Fruit fly (Drosophila melanogaster) whole organism, embryonic: ENCODE measurements around the gene TwdlW.

Experiments
- Aef1 ChIP-seq: fragments of 200-800 bp; sonication (Bioruptor generic); IDR thresholded peaks from 3 replicates; pipeline ENCODE4 v1.3.6; 2022; ENCODE audit warnings: missing biosample characterization, missing genetic modification characterization
- B-H1 ChIP-seq: fragments of 200-800 bp; sonication (Bioruptor generic); IDR thresholded peaks from 3 replicates; pipeline ENCODE4 v1.3.6; 2022; ENCODE audit warnings: missing biosample characterization, missing genetic modification characterization
- CG11085 ChIP-seq: fragments of 200-800 bp; sonication (Bioruptor generic); IDR thresholded peaks from 2 replicates; pipeline ENCODE4 v1.3.6; 2022; ENCODE audit warnings: missing biosample characterization, missing genetic modification characterization
- CG11456 ChIP-seq: fragments of 200-800 bp; sonication (Bioruptor generic); IDR thresholded peaks from 3 replicates; pipeline ENCODE4 v1.3.6; 2022; ENCODE audit warnings: missing biosample characterization, missing genetic modification characterization
- CG11723 ChIP-seq: fragments of 200-800 bp; sonication (Bioruptor generic); optimal IDR thresholded peaks from 2 replicates; lab custom pipeline; 2017; ENCODE audit warnings: missing biosample characterization, mild to moderate bottlenecking, missing genetic modification characterization
- CG12299 ChIP-seq: fragments of 200-800 bp; sonication (Bioruptor generic); optimal IDR thresholded peaks from 2 replicates; lab custom pipeline; 2018; ENCODE audit warnings: missing biosample characterization, mild to moderate bottlenecking, missing genetic modification characterization
- CG12769 ChIP-seq: fragments of 200-800 bp; sonication (Bioruptor generic); optimal IDR thresholded peaks from 2 replicates; lab custom pipeline; 2019; ENCODE audit warnings: missing biosample characterization, mild to moderate bottlenecking, missing genetic modification characterization, moderate library complexity
- CG13775 ChIP-seq: fragments of 200-800 bp; sonication (Bioruptor generic); optimal IDR thresholded peaks from 3 replicates; lab custom pipeline; 2017; ENCODE audit warnings: missing biosample characterization, mild to moderate bottlenecking, missing genetic modification characterization
- CG16863 ChIP-seq: fragments of 200-800 bp; sonication (Bioruptor generic); optimal IDR thresholded peaks from 3 replicates; lab custom pipeline; 2016; ENCODE audit warnings: missing biosample characterization, missing genetic modification characterization
- CG17361 ChIP-seq: fragments of 200-800 bp; sonication (Bioruptor generic); IDR thresholded peaks from 3 replicates; pipeline ENCODE4 v1.3.6; 2022; ENCODE audit warnings: missing biosample characterization, missing genetic modification characterization
- CG2678 ChIP-seq: fragments of 200-800 bp; sonication (Bioruptor generic); optimal IDR thresholded peaks from 3 replicates; lab custom pipeline; 2019; ENCODE audit warnings: missing biosample characterization, mild to moderate bottlenecking, missing genetic modification characterization, moderate library complexity
- CG4820 ChIP-seq: fragments of 200-800 bp; sonication (Bioruptor generic); optimal IDR thresholded peaks from 3 replicates; lab custom pipeline; 2016; ENCODE audit warnings: missing biosample characterization, missing genetic modification characterization
- CG6654 ChIP-seq: fragments of 200-800 bp; sonication (Bioruptor generic); optimal IDR thresholded peaks from 2 replicates; lab custom pipeline; 2017; ENCODE audit warnings: missing biosample characterization, mild to moderate bottlenecking, missing genetic modification characterization
- CG6813 ChIP-seq: fragments of 200-800 bp; sonication (Bioruptor generic); optimal IDR thresholded peaks from 2 replicates; lab custom pipeline; 2017; ENCODE audit warnings: missing biosample characterization, missing genetic modification characterization, mild to moderate bottlenecking, moderate library complexity, missing genetic modification reagents
- CG7839 ChIP-seq: fragments of 200-800 bp; sonication (Bioruptor generic); optimal IDR thresholded peaks from 3 replicates; lab custom pipeline; 2018; ENCODE audit warnings: missing biosample characterization, mild to moderate bottlenecking, missing genetic modification characterization, moderate library complexity
- CG7963 ChIP-seq: fragments of 200-800 bp; sonication (Bioruptor generic); IDR thresholded peaks from 3 replicates; pipeline ENCODE4 v1.3.6; 2022; ENCODE audit warnings: missing biosample characterization, missing genetic modification characterization; ENCODE audit not compliant: partially characterized antibody
- Dip3 ChIP-seq: fragments of 200-800 bp; sonication (Bioruptor generic); optimal IDR thresholded peaks from 3 replicates; lab custom pipeline; 2016; ENCODE audit warnings: missing biosample characterization, missing genetic modification characterization
- ERR ChIP-seq: fragments of 200-800 bp; sonication (Bioruptor generic); optimal IDR thresholded peaks from 2 replicates; lab custom pipeline; 2016; ENCODE audit warnings: missing biosample characterization, missing genetic modification characterization
- HLHmδ ChIP-seq: fragments of 200-800 bp; sonication (Bioruptor generic); optimal IDR thresholded peaks from 2 replicates; lab custom pipeline; 2018; ENCODE audit warnings: missing biosample characterization, mild to moderate bottlenecking, missing genetic modification characterization, moderate library complexity
- Hr51 ChIP-seq, 2 experiments: fragments of 200-800 bp; sonication (Bioruptor generic); optimal IDR thresholded peaks; 2 replicates in 1 of 2; 3 replicates in 1 of 2; lab custom pipeline; 2016 to 2018; ENCODE audit warnings: missing biosample characterization in 2 of 2, missing genetic modification characterization in 2 of 2, mild to moderate bottlenecking in 1 of 2, moderate library complexity in 1 of 2
- NC2α ChIP-seq: fragments of 200-800 bp; sonication (Bioruptor generic); optimal IDR thresholded peaks from 2 replicates; lab custom pipeline; 2016; ENCODE audit warnings: missing biosample characterization, missing genetic modification characterization
- NFAT ChIP-seq: fragments of 200-800 bp; sonication (Bioruptor generic); IDR thresholded peaks from 2 replicates; pipeline ENCODE4 v1.3.6; 2022; ENCODE audit warnings: missing biosample characterization, missing genetic modification characterization
- Opbp ChIP-seq: fragments of 200-800 bp; sonication (Bioruptor generic); IDR thresholded peaks from 3 replicates; pipeline ENCODE4 v1.3.6; 2022; ENCODE audit warnings: missing biosample characterization, missing genetic modification characterization; ENCODE audit not compliant: partially characterized antibody
- Ravus ChIP-seq: fragments of 200-800 bp; sonication (Bioruptor generic); IDR thresholded peaks from 2 replicates; pipeline ENCODE4 v1.3.6; 2022; ENCODE audit warnings: missing biosample characterization, missing genetic modification characterization
- Rx ChIP-seq: fragments of 200-800 bp; sonication (Bioruptor generic); IDR thresholded peaks from 2 replicates; pipeline ENCODE4 v1.3.6; 2022; ENCODE audit warnings: missing biosample characterization, missing genetic modification characterization
- Sox102F ChIP-seq: fragments of 200-800 bp; sonication (Bioruptor generic); optimal IDR thresholded peaks from 2 replicates; lab custom pipeline; 2018; ENCODE audit warnings: missing biosample characterization, mild to moderate bottlenecking, missing genetic modification characterization, moderate library complexity
- bowl ChIP-seq: fragments of 200-800 bp; sonication (Bioruptor generic); IDR thresholded peaks from 2 replicates; pipeline ENCODE4 v1.3.6; 2022; ENCODE audit warnings: missing biosample characterization, missing genetic modification characterization
- chif ChIP-seq, 2 experiments: fragments of 200-800 bp; sonication (Bioruptor generic); optimal IDR thresholded peaks; 3 replicates each; lab custom pipeline; 2016; ENCODE audit warnings: missing biosample characterization in 2 of 2, missing genetic modification characterization in 2 of 2
- chinmo ChIP-seq: fragments of 200-800 bp; sonication (Bioruptor generic); IDR thresholded peaks from 4 replicates; pipeline ENCODE4 v1.3.6; 2022; ENCODE audit warnings: missing biosample characterization, missing genetic modification characterization; ENCODE audit not compliant: partially characterized antibody
- ci ChIP-seq: fragments of 200-800 bp; sonication (Bioruptor generic); IDR thresholded peaks from 3 replicates; pipeline ENCODE4 v1.3.6; 2022; ENCODE audit warnings: missing biosample characterization, missing genetic modification characterization
- dmrt99B ChIP-seq: fragments of 200-800 bp; sonication (Bioruptor generic); optimal IDR thresholded peaks from 2 replicates; lab custom pipeline; 2018; ENCODE audit warnings: missing biosample characterization, mild to moderate bottlenecking, missing genetic modification characterization, moderate library complexity
- dysf ChIP-seq: fragments of 200-800 bp; sonication (Bioruptor generic); IDR thresholded peaks from 3 replicates; pipeline ENCODE4 v1.3.6; 2022; ENCODE audit warnings: missing biosample characterization, missing genetic modification characterization
- ewg ChIP-seq: fragments of 200-800 bp; sonication (Bioruptor generic); optimal IDR thresholded peaks from 3 replicates; lab custom pipeline; 2017; ENCODE audit warnings: mild to moderate bottlenecking, missing biosample characterization, missing genetic modification reagents, missing genetic modification characterization
- fd102C ChIP-seq: fragments of 200-800 bp; sonication (Bioruptor generic); optimal IDR thresholded peaks from 2 replicates; lab custom pipeline; 2018; ENCODE audit warnings: missing biosample characterization, mild to moderate bottlenecking, missing genetic modification characterization, moderate library complexity
- fd64A ChIP-seq: fragments of 200-800 bp; sonication (Bioruptor generic); optimal IDR thresholded peaks from 3 replicates; lab custom pipeline; 2018; ENCODE audit warnings: missing biosample characterization, mild to moderate bottlenecking, missing genetic modification characterization
- gfzf ChIP-seq: fragments of 200-800 bp; sonication (Bioruptor generic); optimal IDR thresholded peaks from 2 replicates; lab custom pipeline; 2016; ENCODE audit warnings: missing biosample characterization, mild to moderate bottlenecking, missing genetic modification characterization, moderate library complexity
- gsb-n ChIP-seq: fragments of 200-800 bp; sonication (Bioruptor generic); optimal IDR thresholded peaks from 3 replicates; lab custom pipeline; 2018; ENCODE audit warnings: missing biosample characterization, mild to moderate bottlenecking, missing genetic modification characterization
- inv ChIP-seq: fragments of 200-800 bp; sonication (Bioruptor generic); IDR thresholded peaks from 2 replicates; pipeline ENCODE4 v1.3.6; 2022; ENCODE audit warnings: missing biosample characterization, missing genetic modification characterization; ENCODE audit not compliant: partially characterized antibody
- maf-S ChIP-seq: fragments of 200-800 bp; sonication (Bioruptor generic); optimal IDR thresholded peaks from 2 replicates; lab custom pipeline; 2016; ENCODE audit warnings: missing biosample characterization, missing genetic modification characterization
- mam ChIP-seq: fragments of 200-800 bp; sonication (Bioruptor generic); optimal IDR thresholded peaks from 3 replicates; lab custom pipeline; 2016; ENCODE audit warnings: missing biosample characterization, missing genetic modification characterization
- nmo ChIP-seq: fragments of 200-800 bp; sonication (Bioruptor generic); optimal IDR thresholded peaks from 2 replicates; lab custom pipeline; 2018; ENCODE audit warnings: missing biosample characterization, mild to moderate bottlenecking, missing genetic modification characterization, moderate library complexity
- odd ChIP-seq: fragments of 200-800 bp; sonication (Bioruptor generic); optimal IDR thresholded peaks from 2 replicates; lab custom pipeline; 2017; ENCODE audit warnings: missing biosample characterization, mild to moderate bottlenecking, missing genetic modification characterization
- ranshi ChIP-seq: fragments of 200-800 bp; sonication (Bioruptor generic); IDR thresholded peaks from 2 replicates; pipeline ENCODE4 v1.3.6; 2022; ENCODE audit warnings: missing biosample characterization, missing genetic modification characterization
- rib ChIP-seq: fragments of 200-800 bp; sonication (Bioruptor generic); IDR thresholded peaks from 2 replicates; pipeline ENCODE4 v1.3.6; 2022; ENCODE audit warnings: missing biosample characterization, missing genetic modification characterization
- sens ChIP-seq: fragments of 200-800 bp; sonication (Bioruptor generic); peaks from one replicate; lab custom pipeline; 2016; ENCODE audit warnings: missing biosample characterization, missing genetic modification characterization
- sob ChIP-seq: fragments of 200-800 bp; sonication (Bioruptor generic); IDR thresholded peaks from 2 replicates; pipeline ENCODE4 v1.3.6; 2022; ENCODE audit warnings: missing biosample characterization, missing genetic modification characterization
- sr ChIP-seq: fragments of 200-800 bp; sonication (Bioruptor generic); IDR thresholded peaks from 3 replicates; pipeline ENCODE4 v1.3.6; 2022; ENCODE audit warnings: missing biosample characterization, missing genetic modification characterization
- tap ChIP-seq: fragments of 200-800 bp; optimal IDR thresholded peaks from 3 replicates; lab custom pipeline; 2019; ENCODE audit warnings: missing biosample characterization, mild to moderate bottlenecking, missing genetic modification characterization, moderate library complexity
- tna ChIP-seq: fragments of 200-800 bp; sonication (Bioruptor generic); IDR thresholded peaks from 2 replicates; pipeline ENCODE4 v1.3.6; 2022; ENCODE audit warnings: missing biosample characterization, missing genetic modification characterization; ENCODE audit not compliant: partially characterized antibody
- trem ChIP-seq: fragments of 200-800 bp; optimal IDR thresholded peaks from 3 replicates; lab custom pipeline; 2019; ENCODE audit warnings: missing biosample characterization, mild to moderate bottlenecking, missing genetic modification characterization, moderate library complexity

The TwdlW gene

dm6 chr3R:17122796-17123504 lies 19.3 kb downstream of the TwdlW start (continued):
- TF ChIP-seq odd: no peak
- TF ChIP-seq CG12299 (tag; lab: Kevin White, UChicago): no peak
- no peak for TF ChIP-seq ranshi (GFP tag; lab: Robert Waterston, UW)
- no peak for TF ChIP-seq NFAT (GFP tag; lab: Robert Waterston, UW)
- no peak for TF ChIP-seq gsb-n
- peak; percentile 27 for TF ChIP-seq dmrt99B (tag; lab: Kevin White, UChicago)
- 0 out of 3 replicates have a peak, but pooled peaks have one; percentile 10 for TF ChIP-seq dysf (GFP tag; lab: Robert Waterston, UW)
- no peak for TF ChIP-seq chif (GFP tag; optimal IDR thresholded peaks at IDR 0.05; lab: Kevin White, UChicago)
- no peak for TF ChIP-seq fd64A
- no peak for TF ChIP-seq trem (tag; lab: Kevin White, UChicago)
- TF ChIP-seq HLHmδ (GFP tag; lab: Kevin White, UChicago): no peak
- TF ChIP-seq tna (GFP tag; lab: Robert Waterston, UW): no peak
- no peak for TF ChIP-seq inv (GFP tag; lab: Robert Waterston, UW)
- no peak for TF ChIP-seq Rx (GFP tag; lab: Robert Waterston, UW)
- peak; percentile 24; the same call in 1 of the 2 replicates for TF ChIP-seq rib (GFP tag; lab: Robert Waterston, UW)
- TF ChIP-seq ewg (GFP tag; lab: Kevin White, UChicago): no peak
- peak in 1 of 2 experiments; percentile 40 for TF ChIP-seq Hr51 (GFP tag; optimal IDR thresholded peaks at IDR 0.05; lab: Kevin White, UChicago)
- TF ChIP-seq CG11085 (GFP tag; lab: Robert Waterston, UW): no peak
- TF ChIP-seq CG4820 (GFP tag; lab: Kevin White, UChicago): no peak
- no peak for TF ChIP-seq CG7963 (GFP tag; lab: Robert Waterston, UW)
- no peak for TF ChIP-seq bowl (GFP tag; lab: Robert Waterston, UW)
- TF ChIP-seq ci (GFP tag; lab: Robert Waterston, UW): no peak
- 0 out of 3 replicates have a peak, but pooled peaks have one; percentile 14 for TF ChIP-seq CG17361
- no peak for TF ChIP-seq Ravus (GFP tag; lab: Robert Waterston, UW)
- no peak for TF ChIP-seq mam (GFP tag; lab: Kevin White, UChicago)
- TF ChIP-seq chinmo (GFP tag; lab: Robert Waterston, UW): peak; percentile 88; the same call in 3 of the 4 replicates
- TF ChIP-seq CG11723: no peak
- no peak for TF ChIP-seq fd102C
- TF ChIP-seq CG12769 (tag; lab: Kevin White, UChicago): no peak
- TF ChIP-seq sob: no peak
- TF ChIP-seq tap: no peak
- TF ChIP-seq sr: no peak
- no peak for TF ChIP-seq Aef1 (GFP tag; lab: Robert Waterston, UW)
- no peak for TF ChIP-seq gfzf (GFP tag; lab: Kevin White, UChicago)
- TF ChIP-seq Dip3: no peak
- TF ChIP-seq CG7839: peak; percentile 7
- no peak for TF ChIP-seq Opbp (GFP tag; lab: Robert Waterston, UW)
- no peak for TF ChIP-seq nmo (GFP tag; lab: Kevin White, UChicago)
- no peak for TF ChIP-seq ERR (GFP tag; lab: Kevin White, UChicago)
- no peak for TF ChIP-seq B-H1 (GFP tag; lab: Robert Waterston, UW)
- no peak for TF ChIP-seq CG6813 (GFP tag; lab: Kevin White, UChicago)
- TF ChIP-seq maf-S: no peak
- no peak for TF ChIP-seq CG6654 (GFP tag; lab: Kevin White, UChicago)
- TF ChIP-seq sens (GFP tag; lab: Kevin White, UChicago): peak; percentile 5
- no peak for TF ChIP-seq CG16863 (GFP tag; lab: Kevin White, UChicago)
- no peak for TF ChIP-seq CG11456 (GFP tag; lab: Robert Waterston, UW)
- TF ChIP-seq NC2α (GFP tag; lab: Kevin White, UChicago): no peak
- TF ChIP-seq CG2678 (tag; lab: Kevin White, UChicago): peak; percentile 14
- peak; percentile 18 for TF ChIP-seq Sox102F (GFP tag; lab: Kevin White, UChicago)
- TF ChIP-seq CG13775 (GFP tag; lab: Kevin White, UChicago): no peak
